Fruit fly (Drosophila melanogaster) whole organism, embryonic: Measurements from ENCODE around the gene CG11617.

Experiments used
- CG14441 ChIP-seq: fragments of 200-800 bp; sonication (Bioruptor generic); IDR thresholded peaks from 2 replicates; pipeline ENCODE4 v1.3.6; 2022; ENCODE audit warnings: missing biosample characterization, missing genetic modification characterization
- CG14860 ChIP-seq: fragments of 200-800 bp; sonication (Bioruptor generic); IDR thresholded peaks from 3 replicates; pipeline ENCODE4 v1.3.6; 2022; ENCODE audit warnings: missing biosample characterization, missing genetic modification characterization; ENCODE audit not compliant: partially characterized antibody
- CG1602 ChIP-seq: fragments of 200-800 bp; sonication (Bioruptor generic); optimal IDR thresholded peaks from 3 replicates; lab custom pipeline; 2016; ENCODE audit warnings: missing biosample characterization, missing genetic modification characterization
- CG17385 ChIP-seq: fragments of 200-800 bp; sonication (Bioruptor generic); optimal IDR thresholded peaks from 3 replicates; lab custom pipeline; 2018; ENCODE audit warnings: missing biosample characterization, mild to moderate bottlenecking, missing genetic modification characterization
- CG2116 ChIP-seq: fragments of 200-800 bp; sonication (Bioruptor generic); optimal IDR thresholded peaks from 3 replicates; lab custom pipeline; 2018; ENCODE audit warnings: missing biosample characterization, mild to moderate bottlenecking, missing genetic modification characterization
- CG34224 ChIP-seq: fragments of 200-800 bp; sonication (Bioruptor generic); IDR thresholded peaks from 3 replicates; pipeline ENCODE4 v1.3.6; 2022; ENCODE audit warnings: missing biosample characterization, missing genetic modification characterization; ENCODE audit not compliant: partially characterized antibody
- CG34376 ChIP-seq: fragments of 200-800 bp; sonication (Bioruptor generic); optimal IDR thresholded peaks from 2 replicates; lab custom pipeline; 2018; ENCODE audit warnings: missing biosample characterization, mild to moderate bottlenecking, missing genetic modification characterization
- CG3838 ChIP-seq: fragments of 200-800 bp; sonication (Bioruptor generic); optimal IDR thresholded peaks from 3 replicates; lab custom pipeline; 2016; ENCODE audit warnings: missing biosample characterization, missing genetic modification characterization
- CG3847 ChIP-seq: fragments of 200-800 bp; sonication (Bioruptor generic); IDR thresholded peaks from 2 replicates; pipeline ENCODE4 v1.3.6; 2022; ENCODE audit warnings: missing biosample characterization, missing genetic modification characterization
- CG4360 ChIP-seq: fragments of 200-800 bp; sonication (Bioruptor generic); IDR thresholded peaks from 2 replicates; pipeline ENCODE4 v1.3.6; 2022; ENCODE audit warnings: missing biosample characterization, missing genetic modification characterization
- CG4730 ChIP-seq: fragments of 200-800 bp; sonication (Bioruptor generic); IDR thresholded peaks from 2 replicates; pipeline ENCODE4 v1.3.6; 2022; ENCODE audit warnings: missing biosample characterization, missing genetic modification characterization
- CG5180 ChIP-seq: fragments of 200-800 bp; sonication (Bioruptor generic); optimal IDR thresholded peaks from 3 replicates; lab custom pipeline; 2017; ENCODE audit warnings: missing biosample characterization, missing genetic modification characterization, mild to moderate bottlenecking, moderate library complexity, missing genetic modification reagents
- CG5953 ChIP-seq: fragments of 200-800 bp; sonication (Bioruptor generic); IDR thresholded peaks from 2 replicates; pipeline ENCODE4 v1.3.6; 2022; ENCODE audit warnings: missing biosample characterization, missing genetic modification characterization
- CG6175 ChIP-seq: fragments of 200-800 bp; sonication (Bioruptor generic); IDR thresholded peaks from 3 replicates; pipeline ENCODE4 v1.3.6; 2022; ENCODE audit warnings: missing biosample characterization, missing genetic modification characterization
- CG7786 ChIP-seq: fragments of 200-800 bp; sonication (Bioruptor generic); optimal IDR thresholded peaks from 2 replicates; lab custom pipeline; 2016; ENCODE audit warnings: missing biosample characterization, missing genetic modification characterization
- CG8924 ChIP-seq: fragments of 200-800 bp; optimal IDR thresholded peaks from 3 replicates; lab custom pipeline; 2019; ENCODE audit warnings: missing biosample characterization, mild to moderate bottlenecking, missing genetic modification characterization, moderate library complexity
- CHES-1-like ChIP-seq: fragments of 200-800 bp; sonication (Bioruptor generic); optimal IDR thresholded peaks from 2 replicates; lab custom pipeline; 2016; ENCODE audit warnings: missing biosample characterization, missing genetic modification characterization
- D19A ChIP-seq: fragments of 200-800 bp; optimal IDR thresholded peaks from 3 replicates; lab custom pipeline; 2019; ENCODE audit warnings: missing biosample characterization, mild to moderate bottlenecking, missing genetic modification characterization, moderate library complexity
- Doc3 ChIP-seq: fragments of 200-800 bp; sonication (Bioruptor generic); IDR thresholded peaks from 3 replicates; pipeline ENCODE4 v1.3.6; 2022; ENCODE audit warnings: missing biosample characterization, missing genetic modification characterization; ENCODE audit not compliant: partially characterized antibody
- Dref ChIP-seq: fragments of 200-800 bp; sonication (Bioruptor generic); IDR thresholded peaks from 2 replicates; pipeline ENCODE4 v1.3.6; 2022; ENCODE audit warnings: missing biosample characterization, missing genetic modification characterization
- Fer1 ChIP-seq: fragments of 200-800 bp; sonication (Bioruptor generic); optimal IDR thresholded peaks from 2 replicates; lab custom pipeline; 2017; ENCODE audit warnings: missing biosample characterization, mild to moderate bottlenecking, missing genetic modification characterization
- H2.0 ChIP-seq: fragments of 200-800 bp; sonication (Bioruptor generic); IDR thresholded peaks from 2 replicates; pipeline ENCODE4 v1.3.6; 2022; ENCODE audit warnings: missing biosample characterization, missing genetic modification characterization
- HLH4C ChIP-seq: fragments of 200-800 bp; sonication (Bioruptor generic); IDR thresholded peaks from 3 replicates; pipeline ENCODE4 v1.3.6; 2022; ENCODE audit warnings: missing biosample characterization, missing genetic modification characterization; ENCODE audit not compliant: partially characterized antibody
- Mad ChIP-seq: fragments of 200-800 bp; sonication (Bioruptor generic); optimal IDR thresholded peaks from 2 replicates; lab custom pipeline; 2016; ENCODE audit warnings: missing biosample characterization, missing genetic modification characterization
- Meics ChIP-seq: fragments of 200-800 bp; sonication (Bioruptor generic); optimal IDR thresholded peaks from 2 replicates; lab custom pipeline; 2017; ENCODE audit warnings: missing biosample characterization, mild to moderate bottlenecking, missing genetic modification characterization
- NFAT ChIP-seq: fragments of 200-800 bp; sonication (Bioruptor generic); IDR thresholded peaks from 2 replicates; pipeline ENCODE4 v1.3.6; 2022; ENCODE audit warnings: missing biosample characterization, missing genetic modification characterization
- Nf-YC ChIP-seq: fragments of 200-800 bp; optimal IDR thresholded peaks from 3 replicates; lab custom pipeline; 2019; ENCODE audit warnings: missing biosample characterization, mild to moderate bottlenecking, missing genetic modification characterization, moderate library complexity
- PHDP ChIP-seq: fragments of 200-800 bp; sonication (Bioruptor generic); optimal IDR thresholded peaks from 3 replicates; lab custom pipeline; 2018; ENCODE audit warnings: missing biosample characterization, mild to moderate bottlenecking, missing genetic modification characterization, moderate library complexity
- Scr ChIP-seq: fragments of 200-800 bp; sonication (Bioruptor generic); IDR thresholded peaks from 2 replicates; pipeline ENCODE4 v1.3.6; 2022; ENCODE audit warnings: missing biosample characterization, missing genetic modification characterization; ENCODE audit not compliant: partially characterized antibody
- Side ChIP-seq: fragments of 200-800 bp; sonication (Bioruptor generic); optimal IDR thresholded peaks from 2 replicates; lab custom pipeline; 2016; ENCODE audit warnings: missing biosample characterization, missing genetic modification characterization
- bab2 ChIP-seq: fragments of 200-800 bp; sonication (Bioruptor generic); optimal IDR thresholded peaks from 2 replicates; lab custom pipeline; 2016; ENCODE audit warnings: missing biosample characterization, missing genetic modification characterization
- chinmo ChIP-seq: fragments of 200-800 bp; sonication (Bioruptor generic); IDR thresholded peaks from 4 replicates; pipeline ENCODE4 v1.3.6; 2022; ENCODE audit warnings: missing biosample characterization, missing genetic modification characterization; ENCODE audit not compliant: partially characterized antibody
- crp ChIP-seq, 2 experiments: fragments of 200-800 bp; sonication (Bioruptor generic); optimal IDR thresholded peaks; 2 replicates in 1 of 2; 3 replicates in 1 of 2; lab custom pipeline; 2017; ENCODE audit warnings: missing biosample characterization in 2 of 2, missing genetic modification characterization in 2 of 2, mild to moderate bottlenecking in 1 of 2, moderate library complexity in 1 of 2
- dm ChIP-seq: fragments of 200-800 bp; sonication (Bioruptor generic); optimal IDR thresholded peaks from 3 replicates; lab custom pipeline; 2016; ENCODE audit warnings: missing biosample characterization, missing genetic modification characterization
- emc ChIP-seq: fragments of 200-800 bp; sonication (Bioruptor generic); optimal IDR thresholded peaks from 2 replicates; lab custom pipeline; 2016; ENCODE audit warnings: missing biosample characterization, missing genetic modification characterization
- esg ChIP-seq: fragments of 200-800 bp; sonication (Bioruptor generic); conservative IDR thresholded peaks from 2 replicates; pipeline ENCODE4 v1.3.6; 2022; ENCODE audit warnings: missing biosample characterization, missing genetic modification characterization
- fd96Cb ChIP-seq: fragments of 200-800 bp; sonication (Bioruptor generic); optimal IDR thresholded peaks from 2 replicates; lab custom pipeline; 2018; ENCODE audit warnings: missing biosample characterization, mild to moderate bottlenecking, missing genetic modification characterization, moderate library complexity
- grau ChIP-seq: fragments of 200-800 bp; optimal IDR thresholded peaks from 3 replicates; lab custom pipeline; 2019; ENCODE audit warnings: missing biosample characterization, mild to moderate bottlenecking, missing genetic modification characterization, moderate library complexity
- gt ChIP-seq: fragments of 200-800 bp; sonication (Bioruptor generic); IDR thresholded peaks from 2 replicates; pipeline ENCODE4 v1.3.6; 2022; ENCODE audit warnings: missing biosample characterization, missing genetic modification characterization
- inv ChIP-seq: fragments of 200-800 bp; sonication (Bioruptor generic); IDR thresholded peaks from 2 replicates; pipeline ENCODE4 v1.3.6; 2022; ENCODE audit warnings: missing biosample characterization, missing genetic modification characterization; ENCODE audit not compliant: partially characterized antibody
- knrl ChIP-seq: fragments of 200-800 bp; sonication (Bioruptor generic); IDR thresholded peaks from 3 replicates; pipeline ENCODE4 v1.3.6; 2022; ENCODE audit warnings: missing biosample characterization, missing genetic modification characterization; ENCODE audit not compliant: partially characterized antibody
- lbe ChIP-seq: fragments of 200-800 bp; sonication (Bioruptor generic); optimal IDR thresholded peaks from 2 replicates; lab custom pipeline; 2016; ENCODE audit warnings: missing biosample characterization, mild to moderate bottlenecking, missing genetic modification characterization
- sug ChIP-seq: fragments of 200-800 bp; optimal IDR thresholded peaks from 2 replicates; lab custom pipeline; 2019; ENCODE audit warnings: missing biosample characterization, mild to moderate bottlenecking, missing genetic modification characterization, moderate library complexity
- tap ChIP-seq: fragments of 200-800 bp; optimal IDR thresholded peaks from 3 replicates; lab custom pipeline; 2019; ENCODE audit warnings: missing biosample characterization, mild to moderate bottlenecking, missing genetic modification characterization, moderate library complexity
- tll ChIP-seq, 2 experiments: fragments of 200-800 bp in 1 of 2; fragments of >200 bp in 1 of 2; sonication (Bioruptor generic) in 1 of 2; optimal IDR thresholded peaks; 2 replicates each; lab custom pipeline; 2017 to 2019; ENCODE audit warnings: missing biosample characterization in 2 of 2, missing genetic modification characterization in 2 of 2, mild to moderate bottlenecking in 1 of 2, moderate library complexity in 1 of 2
- toy ChIP-seq: fragments of 200-800 bp; sonication (Bioruptor generic); IDR thresholded peaks from 2 replicates; pipeline ENCODE4 v1.3.6; 2022; ENCODE audit warnings: missing biosample characterization, missing genetic modification characterization
- unc-4 ChIP-seq: fragments of 200-800 bp; sonication (Bioruptor generic); IDR thresholded peaks from 2 replicates; pipeline ENCODE4 v1.3.6; 2022; ENCODE audit warnings: missing biosample characterization, missing genetic modification characterization; ENCODE audit not compliant: partially characterized antibody
- vnd ChIP-seq: fragments of 200-800 bp; sonication (Bioruptor generic); IDR thresholded peaks from 3 replicates; pipeline ENCODE4 v1.3.6; 2022; ENCODE audit warnings: missing biosample characterization, missing genetic modification characterization; ENCODE audit not compliant: partially characterized antibody
- zf30C ChIP-seq: fragments of 200-800 bp; sonication (Bioruptor generic); optimal IDR thresholded peaks from 3 replicates; lab custom pipeline; 2018; ENCODE audit warnings: missing biosample characterization, mild to moderate bottlenecking, missing genetic modification characterization

CG11617 gene

DNA sequence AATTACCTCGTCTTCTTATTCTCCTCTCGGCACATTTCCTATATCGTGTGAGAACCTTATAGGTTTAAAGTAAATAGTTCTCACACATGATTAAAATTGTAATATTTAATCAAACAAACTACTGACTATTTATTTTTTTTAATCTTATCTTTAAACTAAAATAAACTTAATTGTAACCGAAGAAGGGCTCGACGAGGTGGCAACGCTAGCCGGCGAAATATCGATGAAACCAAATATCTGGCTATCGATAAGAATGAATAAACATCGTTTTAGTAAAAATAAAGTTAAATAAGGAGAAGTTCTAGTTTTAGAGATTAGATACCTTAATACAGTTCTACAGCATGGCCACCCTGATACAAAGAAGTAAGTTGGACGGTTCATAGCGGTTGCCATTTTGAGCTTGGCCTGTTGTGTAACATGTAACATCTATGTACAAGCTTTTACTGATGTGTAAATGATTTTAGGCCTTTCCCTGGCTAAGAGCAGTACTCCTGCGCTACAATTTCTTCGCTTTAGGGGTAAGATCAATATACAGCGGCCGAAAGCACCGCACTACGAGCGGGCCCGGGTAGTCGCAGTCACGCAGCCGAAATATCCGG lies 3.5 kb downstream of the CG11617 start, which contains the start of gene mRpL10 (continued):
- TF ChIP-seq unc-4 (GFP tag; lab: Robert Waterston, UW) (peak; percentile 94), CG6175 (no peak), CG5180 (no peak), toy (GFP tag; lab: Robert Waterston, UW) (no peak), tll (GFP tag; optimal IDR thresholded peaks at IDR 0.05; lab: Kevin White, UChicago) (no peak), H2.0 (no peak), esg (GFP tag; lab: Robert Waterston, UW) (no peak), CG8924 (tag; lab: Kevin White, UChicago) (peak; percentile 37), fd96Cb (tag; lab: Kevin White, UChicago) (no peak), Meics (no peak), CG14441 (no peak), tap (tag; lab: Kevin White, UChicago) (no peak), NFAT (GFP tag; lab: Robert Waterston, UW) (no peak), CG2116 (peak; percentile 68), PHDP (tag; lab: Kevin White, UChicago) (no peak), CG34376 (GFP tag; lab: Kevin White, UChicago) (peak; percentile 19), CG14860 (GFP tag; lab: Robert Waterston, UW) (peak; percentile 87), crp (GFP tag; optimal IDR thresholded peaks at IDR 0.05; lab: Kevin White, UChicago) (no peak), Side (GFP tag; lab: Kevin White, UChicago) (no peak), Mad (GFP tag; lab: Kevin White, UChicago) (peak; percentile 20), CG7786 (GFP tag; lab: Kevin White, UChicago) (no peak), zf30C (GFP tag; lab: Kevin White, UChicago) (no peak), D19A (tag; lab: Kevin White, UChicago) (no peak), CG17385 (peak; percentile 26), CG34224 (GFP tag; lab: Robert Waterston, UW) (peak; percentile 95), lbe (GFP tag; lab: Kevin White, UChicago) (peak; percentile 74), HLH4C (GFP tag; lab: Robert Waterston, UW) (peak; percentile 86), Fer1 (GFP tag; lab: Kevin White, UChicago) (peak; percentile 43), CG3847 (GFP tag; lab: Robert Waterston, UW) (peak; percentile 53), CHES-1-like (GFP tag; lab: Kevin White, UChicago) (no peak), Doc3 (GFP tag; lab: Robert Waterston, UW) (peak; percentile 88), inv (peak; percentile 88), bab2 (GFP tag; lab: Kevin White, UChicago) (no peak), dm (GFP tag; lab: Kevin White, UChicago) (peak; percentile 46), grau (tag; lab: Kevin White, UChicago) (no peak), Dref (GFP tag; lab: Robert Waterston, UW) (peak; percentile 86), gt (GFP tag; lab: Robert Waterston, UW) (no peak), knrl (peak; percentile 91), Scr (peak; percentile 93), Nf-YC (tag; lab: Kevin White, UChicago) (no peak), CG4360 (GFP tag; lab: Robert Waterston, UW) (no peak), chinmo (GFP tag; lab: Robert Waterston, UW) (peak; percentile 91), sug (tag; lab: Kevin White, UChicago) (no peak), CG1602 (GFP tag; lab: Kevin White, UChicago) (no peak), CG5953 (no peak), emc (no peak), CG3838 (GFP tag; lab: Kevin White, UChicago) (no peak), CG4730 (GFP tag; lab: Robert Waterston, UW) (no peak), vnd (GFP tag; lab: Robert Waterston, UW) (peak; percentile 82)
